Fruit fly (Drosophila melanogaster): Measurements from ENCODE around the gene CG18641.

DNA sequence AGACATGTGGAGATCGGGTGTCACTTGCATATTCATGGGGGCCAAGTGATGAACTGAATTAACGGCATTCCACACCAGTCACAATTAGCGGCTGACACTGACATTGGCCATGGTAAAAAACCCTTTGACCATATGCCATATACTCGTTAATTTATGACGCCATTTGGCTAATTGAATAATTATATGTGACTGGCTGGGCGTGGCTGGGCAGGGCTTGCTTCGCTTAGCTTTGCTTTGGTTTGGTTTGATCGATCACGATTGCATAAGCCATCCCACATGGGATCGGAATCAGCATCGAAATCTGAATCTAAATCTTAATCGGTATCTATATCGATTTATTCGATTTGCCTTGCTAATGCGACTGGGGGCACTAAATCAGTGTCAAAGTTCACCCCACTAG, 14.5 kb upstream of the CG18641 start:
- TF ChIP-seq dmrt93B (GFP tag; optimal IDR thresholded peaks at IDR 0.05) (no peak), psq (GFP tag; optimal IDR thresholded peaks at IDR 0.05) (no peak), lola (GFP tag; optimal IDR thresholded peaks at IDR 0.05) (no peak), h (GFP tag; optimal IDR thresholded peaks at IDR 0.05) (no peak), HLH106 (tag; optimal IDR thresholded peaks at IDR 0.05) (no peak)

Data from whole organism, wandering third instar larva.